Worm (Caenorhabditis elegans) whole organism, L3 larva: ENCODE data around the gene srlf-37.

Experiments
- R02D3.7 ChIP-seq: fragments of 150-350 bp; optimal IDR thresholded peaks from 2 replicates; lab custom pipeline; 2014; ENCODE audit warnings: missing biosample characterization, missing genetic modification characterization
- ZK546.5 ChIP-seq: sonication (generic microtip); optimal IDR thresholded peaks from 2 replicates; lab custom pipeline; 2017; ENCODE audit warnings: missing biosample characterization, missing genetic modification characterization
- aly-2 ChIP-seq: fragments of 150-350 bp; optimal IDR thresholded peaks from 2 replicates; lab custom pipeline; 2014; ENCODE audit warnings: missing biosample characterization, missing genetic modification characterization
- ama-1 ChIP-seq: fragments of 150-350 bp; optimal IDR thresholded peaks from 2 replicates; lab custom pipeline; 2018
- ceh-16 ChIP-seq: sonication (generic microtip); optimal IDR thresholded peaks from 2 replicates; lab custom pipeline; 2017; ENCODE audit warnings: missing biosample characterization, missing genetic modification characterization
- ceh-28 ChIP-seq: fragments of 150-350 bp; optimal IDR thresholded peaks from 2 replicates; lab custom pipeline; 2014; ENCODE audit warnings: missing biosample characterization, missing genetic modification reagents, missing genetic modification characterization
- ceh-82 ChIP-seq: fragments of 150-350 bp; optimal IDR thresholded peaks from 2 replicates; lab custom pipeline; 2014; ENCODE audit warnings: missing biosample characterization, missing genetic modification characterization
- ceh-9 ChIP-seq: sonication (generic microtip); optimal IDR thresholded peaks from 2 replicates; lab custom pipeline; 2018; ENCODE audit warnings: missing biosample characterization, missing genetic modification characterization
- daf-12 ChIP-seq: fragments of 150-350 bp; optimal IDR thresholded peaks from 2 replicates; lab custom pipeline; 2014; ENCODE audit warnings: missing biosample characterization, missing genetic modification reagents, missing genetic modification characterization
- egl-27 ChIP-seq: sonication (generic microtip); optimal IDR thresholded peaks from 4 replicates; lab custom pipeline; 2017; ENCODE audit warnings: missing biosample characterization, missing genetic modification reagents, missing genetic modification characterization
- egl-5 ChIP-seq: fragments of 150-350 bp; optimal IDR thresholded peaks from 2 replicates; lab custom pipeline; 2017; ENCODE audit warnings: missing biosample characterization, missing genetic modification reagents, missing genetic modification characterization, inconsistent platforms
- elt-1 ChIP-seq: fragments of 150-350 bp; optimal IDR thresholded peaks from 2 replicates; lab custom pipeline; 2014; ENCODE audit warnings: missing biosample characterization, missing genetic modification characterization
- elt-2 ChIP-seq: sonication (generic microtip); optimal IDR thresholded peaks from 2 replicates; lab custom pipeline; 2016; ENCODE audit warnings: missing genetic modification reagents, mild to moderate bottlenecking, missing genetic modification characterization, missing compliant biosample characterization
- elt-3 ChIP-seq, 3 experiments: fragments of 150-350 bp in 1 of 3; sonication (generic microtip) in 2 of 3; optimal IDR thresholded peaks; 2 replicates in 2 of 3; 4 replicates in 1 of 3; lab custom pipeline; 2014 to 2017; ENCODE audit warnings: missing biosample characterization in 3 of 3, missing genetic modification characterization in 3 of 3
- fkh-10 ChIP-seq: sonication (generic microtip); optimal IDR thresholded peaks from 2 replicates; lab custom pipeline; 2017; ENCODE audit warnings: missing biosample characterization, missing genetic modification reagents, missing genetic modification characterization
- fkh-2 ChIP-seq: fragments of 150-350 bp; optimal IDR thresholded peaks from 2 replicates; lab custom pipeline; 2014; ENCODE audit warnings: missing biosample characterization, missing genetic modification reagents, missing genetic modification characterization
- fos-1 ChIP-seq: fragments of 150-350 bp; optimal IDR thresholded peaks from 2 replicates; lab custom pipeline; 2014; ENCODE audit warnings: missing biosample characterization, missing genetic modification characterization
- jun-1 ChIP-seq: fragments of 150-350 bp; optimal IDR thresholded peaks from 2 replicates; lab custom pipeline; 2014; ENCODE audit warnings: missing biosample characterization, missing genetic modification reagents, missing genetic modification characterization
- lin-15B ChIP-seq: fragments of 150-350 bp; optimal IDR thresholded peaks from 2 replicates; lab custom pipeline; 2014; ENCODE audit warnings: missing biosample characterization, missing genetic modification characterization
- lin-39 ChIP-seq: fragments of 150-350 bp; optimal IDR thresholded peaks from 2 replicates; lab custom pipeline; 2018; ENCODE audit warnings: missing biosample characterization, missing genetic modification reagents, missing genetic modification characterization
- mdl-1 ChIP-seq: fragments of 150-350 bp; optimal IDR thresholded peaks from 2 replicates; lab custom pipeline; 2014; ENCODE audit warnings: missing biosample characterization, missing genetic modification characterization
- mml-1 ChIP-seq: fragments of 150-350 bp; sonication (generic microtip); optimal IDR thresholded peaks from 3 replicates; lab custom pipeline; 2014; ENCODE audit warnings: missing biosample characterization, missing genetic modification characterization
- nfya-1 ChIP-seq: sonication (generic microtip); optimal IDR thresholded peaks from 2 replicates; lab custom pipeline; 2017; ENCODE audit warnings: missing genetic modification characterization, mild to moderate bottlenecking, missing compliant biosample characterization, antibody characterized with exemption, moderate library complexity; ENCODE audit not compliant: insufficient read depth
- nhr-11 ChIP-seq: fragments of 150-350 bp; optimal IDR thresholded peaks from 2 replicates; lab custom pipeline; 2014; ENCODE audit warnings: missing biosample characterization, missing genetic modification characterization
- nhr-12 ChIP-seq: fragments of 150-350 bp; optimal IDR thresholded peaks from 2 replicates; lab custom pipeline; 2014; ENCODE audit warnings: missing biosample characterization, missing genetic modification characterization
- nhr-23 ChIP-seq: fragments of 150-350 bp; optimal IDR thresholded peaks from 2 replicates; lab custom pipeline; 2014; ENCODE audit warnings: missing biosample characterization, missing genetic modification reagents, missing genetic modification characterization
- nhr-237 ChIP-seq: fragments of 150-350 bp; optimal IDR thresholded peaks from 2 replicates; lab custom pipeline; 2014; ENCODE audit warnings: missing biosample characterization, missing genetic modification characterization
- nhr-25 ChIP-seq: sonication (generic microtip); optimal IDR thresholded peaks from 2 replicates; lab custom pipeline; 2017; ENCODE audit warnings: missing biosample characterization, missing genetic modification characterization
- nhr-28 ChIP-seq: fragments of 150-350 bp; optimal IDR thresholded peaks from 2 replicates; lab custom pipeline; 2014; ENCODE audit warnings: missing biosample characterization, missing genetic modification characterization
- nhr-43 ChIP-seq: sonication (generic microtip); optimal IDR thresholded peaks from 2 replicates; lab custom pipeline; 2016; ENCODE audit warnings: mild to moderate bottlenecking, missing genetic modification characterization, missing compliant biosample characterization; ENCODE audit not compliant: poor library complexity, severe bottlenecking
- nhr-67 ChIP-seq: fragments of 150-350 bp; optimal IDR thresholded peaks from 2 replicates; lab custom pipeline; 2014; ENCODE audit warnings: missing biosample characterization, missing genetic modification characterization
- pha-4 ChIP-seq: fragments of 150-350 bp; optimal IDR thresholded peaks from 2 replicates; lab custom pipeline; 2014; ENCODE audit warnings: missing biosample characterization, missing genetic modification reagents, missing genetic modification characterization
- pqm-1 ChIP-seq: fragments of 150-350 bp; optimal IDR thresholded peaks from 2 replicates; lab custom pipeline; 2017; ENCODE audit warnings: missing biosample characterization, missing genetic modification characterization, inconsistent platforms
- unc-39 ChIP-seq: sonication (generic microtip); optimal IDR thresholded peaks from 4 replicates; lab custom pipeline; 2017; ENCODE audit warnings: missing biosample characterization, missing genetic modification characterization
- zag-1 ChIP-seq: fragments of 150-350 bp; optimal IDR thresholded peaks from 2 replicates; lab custom pipeline; 2014; ENCODE audit warnings: missing biosample characterization, missing genetic modification characterization
- ztf-11 ChIP-seq: fragments of 150-350 bp; optimal IDR thresholded peaks from 2 replicates; lab custom pipeline; 2014; ENCODE audit warnings: missing biosample characterization, missing genetic modification characterization
- ztf-4 ChIP-seq: fragments of 150-350 bp; optimal IDR thresholded peaks from 2 replicates; lab custom pipeline; 2014; ENCODE audit warnings: missing biosample characterization, missing genetic modification characterization

The srlf-37 gene

ce11 chrV:609671-610070, 5.7 kb upstream of the srlf-37 start, which contains the start of gene srlf-36:
TSS of gene srlf-36 (minus strand) at chrV:609771.
- TF ChIP-seq ztf-4 (no peak), nhr-23 (tag; lab: Kevin White, UChicago) (no peak), egl-27 (tag; lab: Kevin White, UChicago) (no peak), nhr-28 (no peak), egl-5 (tag; lab: Kevin White, UChicago) (no peak), nhr-67 (no peak), mml-1 (tag; lab: Kevin White, UChicago) (no peak), R02D3.7 (no peak), nhr-11 (tag; lab: Kevin White, UChicago) (no peak), lin-39 (tag; lab: Kevin White, UChicago) (no peak), fos-1 (tag; lab: Kevin White, UChicago) (no peak), fkh-2 (tag; lab: Kevin White, UChicago) (no peak), elt-2 (tag; lab: Kevin White, UChicago) (no peak), ceh-82 (tag; lab: Kevin White, UChicago) (no peak), pqm-1 (tag; lab: Kevin White, UChicago) (no peak), lin-15B (no peak), unc-39 (tag; lab: Kevin White, UChicago) (no peak), fkh-10 (no peak), ztf-11 (tag; lab: Kevin White, UChicago) (no peak)

ce11 chrV:608844-609243, 4.8 kb upstream of the srlf-37 start, which contains the start of gene srw-109:
TSS of gene srw-109 (minus strand) at chrV:608944.
- TF ChIP-seq jun-1 (tag; lab: Kevin White, UChicago) (no peak), daf-12 (tag; lab: Kevin White, UChicago) (no peak), pha-4 (tag; lab: Kevin White, UChicago) (no peak), fos-1 (tag; lab: Kevin White, UChicago) (no peak), nhr-11 (tag; lab: Kevin White, UChicago) (no peak), nfya-1 (no peak), fkh-10 (no peak), egl-5 (tag; lab: Kevin White, UChicago) (no peak), nhr-237 (no peak), mml-1 (tag; lab: Kevin White, UChicago) (no peak), ceh-9 (tag; lab: Kevin White, UChicago) (no peak), pqm-1 (tag; lab: Kevin White, UChicago) (no peak), elt-2 (tag; lab: Kevin White, UChicago) (no peak), nhr-28 (no peak), aly-2 (tag; lab: Kevin White, UChicago) (no peak), nhr-23 (tag; lab: Kevin White, UChicago) (no peak)

- TF ChIP-seq ztf-11 (tag; lab: Kevin White, UChicago) (no peak), nhr-43 (tag; lab: Kevin White, UChicago) (no peak), fkh-10 (no peak), fkh-2 (tag; lab: Kevin White, UChicago) (no peak), ama-1 (lab: Kevin White, UChicago) (no peak), ceh-28 (tag; lab: Kevin White, UChicago) (no peak), nhr-11 (tag; lab: Kevin White, UChicago) (no peak), mml-1 (tag; lab: Kevin White, UChicago) (no peak), elt-1 (no peak), zag-1 (no peak), elt-3 (tag; optimal IDR thresholded peaks at IDR 0.05; lab: Kevin White, UChicago) (no peak), nhr-28 (no peak), ZK546.5 (tag; lab: Kevin White, UChicago) (no peak), nhr-12 (no peak), elt-2 (tag; lab: Kevin White, UChicago) (no peak), unc-39 (tag; lab: Kevin White, UChicago) (no peak), nhr-25 (tag; lab: Kevin White, UChicago) (no peak), fos-1 (tag; lab: Kevin White, UChicago) (no peak), ceh-16 (no peak)
These were observed 3.8 kb downstream of the srlf-37 start, which contains the start of gene nhr-251 for ce11 chrV:600231-600630. TSS of gene nhr-251 (plus strand) at chrV:600531.

- TF ChIP-seq ztf-11 (tag; lab: Kevin White, UChicago), result no peak
- TF ChIP-seq nhr-12, result no peak
- no peak for TF ChIP-seq jun-1 (tag; lab: Kevin White, UChicago)
- no peak for TF ChIP-seq zag-1
- TF ChIP-seq nfya-1, result no peak
- no peak for TF ChIP-seq nhr-43 (tag; lab: Kevin White, UChicago)
- TF ChIP-seq nhr-28, result no peak
- no peak for TF ChIP-seq mdl-1 (tag; lab: Kevin White, UChicago)
- TF ChIP-seq nhr-237, result no peak
- TF ChIP-seq egl-27 (tag; lab: Kevin White, UChicago), result no peak
- no peak for TF ChIP-seq egl-5 (tag; lab: Kevin White, UChicago)
- TF ChIP-seq nhr-67, result no peak
- no peak for TF ChIP-seq unc-39 (tag; lab: Kevin White, UChicago)
These were observed 4.2 kb downstream of the srlf-37 start for ce11 chrV:599783-600182.
